Fruit fly (Drosophila melanogaster) whole organism, prepupa: Measurements from ENCODE around the gene CG33111.

ENCODE experiments used
- Blimp-1 ChIP-seq: fragments of 200-800 bp; sonication (Bioruptor generic); optimal IDR thresholded peaks from 3 replicates; lab custom pipeline; 2017; ENCODE audit warnings: missing biosample characterization, missing genetic modification characterization, mild to moderate bottlenecking, moderate library complexity, missing genetic modification reagents
- CG10631 ChIP-seq: fragments of 200-800 bp; sonication (Bioruptor generic); optimal IDR thresholded peaks from 2 replicates; lab custom pipeline; 2016; ENCODE audit warnings: missing biosample characterization, missing genetic modification characterization
- CG11294 ChIP-seq: fragments of 200-800 bp; sonication (Bioruptor generic); IDR thresholded peaks from 2 replicates; pipeline ENCODE4 v1.3.6; 2022; ENCODE audit warnings: missing biosample characterization, missing genetic modification characterization
- CG11902 ChIP-seq: fragments of 200-800 bp; sonication (Bioruptor generic); optimal IDR thresholded peaks from 3 replicates; lab custom pipeline; 2016; ENCODE audit warnings: missing biosample characterization, missing genetic modification characterization
- CG15336 ChIP-seq: fragments of 200-800 bp; sonication (Bioruptor generic); IDR thresholded peaks from 2 replicates; pipeline ENCODE4 v1.3.6; 2022; ENCODE audit warnings: missing biosample characterization, missing genetic modification characterization
- CG1621 ChIP-seq: fragments of 200-800 bp; sonication (Bioruptor generic); optimal IDR thresholded peaks from 3 replicates; lab custom pipeline; 2018; ENCODE audit warnings: missing biosample characterization, mild to moderate bottlenecking, missing genetic modification characterization
- CG16779 ChIP-seq: fragments of 200-800 bp; sonication (Bioruptor generic); optimal IDR thresholded peaks from 3 replicates; lab custom pipeline; 2017; ENCODE audit warnings: missing biosample characterization, mild to moderate bottlenecking, missing genetic modification characterization
- CG3032 ChIP-seq: fragments of 200-800 bp; optimal IDR thresholded peaks from 2 replicates; lab custom pipeline; 2019; ENCODE audit warnings: missing biosample characterization, mild to moderate bottlenecking, missing genetic modification characterization, moderate library complexity
- CG32006 ChIP-seq: fragments of 200-800 bp; sonication (Bioruptor generic); optimal IDR thresholded peaks from 3 replicates; lab custom pipeline; 2017; ENCODE audit warnings: missing biosample characterization, mild to moderate bottlenecking, missing genetic modification characterization
- CG34406 ChIP-seq: fragments of 200-800 bp; sonication (Bioruptor generic); optimal IDR thresholded peaks from 3 replicates; lab custom pipeline; 2016; ENCODE audit warnings: missing biosample characterization, missing genetic modification characterization
- CG3919 ChIP-seq: fragments of 200-800 bp; sonication (Bioruptor generic); optimal IDR thresholded peaks from 3 replicates; lab custom pipeline; 2016; ENCODE audit warnings: missing biosample characterization, missing genetic modification characterization
- CG4318 ChIP-seq: fragments of 200-800 bp; sonication (Bioruptor generic); optimal IDR thresholded peaks from 3 replicates; lab custom pipeline; 2017; ENCODE audit warnings: missing biosample characterization, mild to moderate bottlenecking, missing genetic modification characterization
- CG6792 ChIP-seq: fragments of 200-800 bp; sonication (Bioruptor generic); optimal IDR thresholded peaks from 3 replicates; lab custom pipeline; 2016; ENCODE audit warnings: missing biosample characterization, missing genetic modification characterization
- CG6808 ChIP-seq: fragments of 200-800 bp; sonication (Bioruptor generic); optimal IDR thresholded peaks from 3 replicates; lab custom pipeline; 2017; ENCODE audit warnings: missing biosample characterization, missing genetic modification characterization, mild to moderate bottlenecking, moderate library complexity, missing genetic modification reagents
- CG6854 ChIP-seq: fragments of 200-800 bp; sonication (Bioruptor generic); optimal IDR thresholded peaks from 2 replicates; lab custom pipeline; 2017; ENCODE audit warnings: missing biosample characterization, mild to moderate bottlenecking, missing genetic modification characterization
- CG7368 ChIP-seq: fragments of 200-800 bp; sonication (Bioruptor generic); optimal IDR thresholded peaks from 3 replicates; lab custom pipeline; 2016; ENCODE audit warnings: missing biosample characterization, missing genetic modification characterization
- CG8319 ChIP-seq: fragments of 200-800 bp; sonication (Bioruptor generic); optimal IDR thresholded peaks from 3 replicates; lab custom pipeline; 2016; ENCODE audit warnings: missing biosample characterization, missing genetic modification characterization
- CG8632 ChIP-seq: fragments of 200-800 bp; sonication (Bioruptor generic); optimal IDR thresholded peaks from 3 replicates; lab custom pipeline; 2016; ENCODE audit warnings: missing biosample characterization, missing genetic modification characterization
- CG9139 ChIP-seq: fragments of 200-800 bp; sonication (Bioruptor generic); optimal IDR thresholded peaks from 3 replicates; lab custom pipeline; 2017; ENCODE audit warnings: missing biosample characterization, mild to moderate bottlenecking, missing genetic modification characterization
- Eip75B ChIP-seq: fragments of 200-800 bp; sonication (Bioruptor generic); optimal IDR thresholded peaks from 3 replicates; lab custom pipeline; 2016; ENCODE audit warnings: missing biosample characterization, missing genetic modification characterization
- Eip93F ChIP-seq: fragments of 200-800 bp; sonication (Bioruptor generic); optimal IDR thresholded peaks from 2 replicates; lab custom pipeline; 2016; ENCODE audit warnings: missing biosample characterization, mild to moderate bottlenecking, missing genetic modification characterization
- Ets96B ChIP-seq: fragments of 200-800 bp; optimal IDR thresholded peaks from 2 replicates; lab custom pipeline; 2019; ENCODE audit warnings: missing biosample characterization, mild to moderate bottlenecking, missing genetic modification characterization, moderate library complexity
- Gug ChIP-seq: fragments of 200-800 bp; sonication (Bioruptor generic); IDR thresholded peaks from 2 replicates; pipeline ENCODE4 v1.3.6; 2022; ENCODE audit warnings: missing biosample characterization, missing genetic modification characterization
- Hr38 ChIP-seq: sonication (Bioruptor generic); optimal IDR thresholded peaks from 2 replicates; lab custom pipeline; 2016; ENCODE audit warnings: missing biosample characterization, missing genetic modification characterization
- Hr4 ChIP-seq: fragments of 200-800 bp; sonication (Bioruptor generic); optimal IDR thresholded peaks from 3 replicates; lab custom pipeline; 2016; ENCODE audit warnings: missing biosample characterization, missing genetic modification characterization
- Lpt ChIP-seq: fragments of 200-800 bp; sonication (Bioruptor generic); optimal IDR thresholded peaks from 3 replicates; lab custom pipeline; 2016; ENCODE audit warnings: missing biosample characterization, missing genetic modification characterization
- Met ChIP-seq: fragments of 200-800 bp; sonication (Bioruptor generic); optimal IDR thresholded peaks from 3 replicates; lab custom pipeline; 2016; ENCODE audit warnings: missing biosample characterization, missing genetic modification characterization
- OdsH ChIP-seq: fragments of 200-800 bp; sonication (Bioruptor generic); optimal IDR thresholded peaks from 3 replicates; lab custom pipeline; 2016; ENCODE audit warnings: missing biosample characterization, missing genetic modification characterization
- Smox ChIP-seq: fragments of 200-800 bp; sonication (Bioruptor generic); optimal IDR thresholded peaks from 3 replicates; lab custom pipeline; 2016; ENCODE audit warnings: missing biosample characterization, missing genetic modification characterization
- Sox14 ChIP-seq: fragments of 200-800 bp; sonication (Bioruptor generic); optimal IDR thresholded peaks from 3 replicates; lab custom pipeline; 2016; ENCODE audit warnings: missing biosample characterization, missing genetic modification characterization
- Sox15 ChIP-seq: fragments of 200-800 bp; sonication (Bioruptor generic); optimal IDR thresholded peaks from 3 replicates; lab custom pipeline; 2016; ENCODE audit warnings: missing biosample characterization, missing genetic modification characterization
- acj6 ChIP-seq: fragments of 200-800 bp; sonication (Bioruptor generic); optimal IDR thresholded peaks from 3 replicates; lab custom pipeline; 2016; ENCODE audit warnings: missing biosample characterization, missing genetic modification characterization
- cyc ChIP-seq: fragments of 200-800 bp; sonication (Bioruptor generic); optimal IDR thresholded peaks from 3 replicates; lab custom pipeline; 2016; ENCODE audit warnings: missing biosample characterization, missing genetic modification characterization
- dac ChIP-seq: fragments of 200-800 bp; sonication (Bioruptor generic); optimal IDR thresholded peaks from 2 replicates; lab custom pipeline; 2017; ENCODE audit warnings: missing biosample characterization, mild to moderate bottlenecking, missing genetic modification characterization
- eg ChIP-seq: fragments of 200-800 bp; sonication (Bioruptor generic); IDR thresholded peaks from 3 replicates; pipeline ENCODE4 v1.3.6; 2022; ENCODE audit warnings: missing biosample characterization, missing genetic modification characterization
- esn ChIP-seq: fragments of 200-800 bp; sonication (Bioruptor generic); optimal IDR thresholded peaks from 2 replicates; lab custom pipeline; 2016; ENCODE audit warnings: missing biosample characterization, mild to moderate bottlenecking, missing genetic modification characterization, moderate library complexity
- fkh ChIP-seq: fragments of 200-800 bp; sonication (Bioruptor generic); optimal IDR thresholded peaks from 3 replicates; lab custom pipeline; 2017; ENCODE audit warnings: missing biosample characterization, mild to moderate bottlenecking, missing genetic modification characterization, moderate library complexity
- lz ChIP-seq: fragments of 200-800 bp; sonication (Bioruptor generic); optimal IDR thresholded peaks from 3 replicates; lab custom pipeline; 2016; ENCODE audit warnings: missing biosample characterization, missing genetic modification characterization
- pdm3 ChIP-seq: fragments of 200-800 bp; sonication (Bioruptor generic); optimal IDR thresholded peaks from 3 replicates; lab custom pipeline; 2016; ENCODE audit warnings: missing biosample characterization, missing genetic modification characterization
- salr ChIP-seq, 2 experiments: fragments of 200-800 bp; sonication (Bioruptor generic); optimal IDR thresholded peaks; 3 replicates each; lab custom pipeline; 2016 to 2018; ENCODE audit warnings: missing biosample characterization in 2 of 2, missing genetic modification characterization in 2 of 2, mild to moderate bottlenecking in 1 of 2
- spab ChIP-seq: fragments of 200-800 bp; sonication (Bioruptor generic); optimal IDR thresholded peaks from 2 replicates; lab custom pipeline; 2017; ENCODE audit warnings: missing biosample characterization, mild to moderate bottlenecking, missing genetic modification characterization, missing genetic modification reagents
- ss ChIP-seq, 2 experiments: fragments of 200-800 bp; sonication (Bioruptor generic); optimal IDR thresholded peaks; 2 replicates in 1 of 2; 3 replicates in 1 of 2; lab custom pipeline; 2017 to 2018; ENCODE audit warnings: mild to moderate bottlenecking in 2 of 2, missing biosample characterization in 2 of 2, missing genetic modification characterization in 2 of 2, moderate library complexity in 1 of 2
- svp ChIP-seq: fragments of 200-800 bp; sonication (Bioruptor generic); peaks from one replicate; lab custom pipeline; 2016; ENCODE audit warnings: missing biosample characterization, missing genetic modification characterization
- topi ChIP-seq: fragments of 200-800 bp; sonication (Bioruptor generic); optimal IDR thresholded peaks from 3 replicates; lab custom pipeline; 2016; ENCODE audit warnings: missing biosample characterization, missing genetic modification characterization
- vri ChIP-seq: fragments of 200-800 bp; sonication (Bioruptor generic); optimal IDR thresholded peaks from 3 replicates; lab custom pipeline; 2016; ENCODE audit warnings: missing biosample characterization, mild to moderate bottlenecking, missing genetic modification characterization

CG33111 gene

dm6 chr3R:23782456-23783402 is 36.3 kb downstream of the CG33111 start (continued):
- peak; percentile 96 for TF ChIP-seq CG32006 (GFP tag; lab: Kevin White, UChicago)
- TF ChIP-seq pdm3 (GFP tag; lab: Kevin White, UChicago) = peak; percentile 92
- TF ChIP-seq Eip75B (GFP tag; lab: Kevin White, UChicago) = peak; percentile 91
- TF ChIP-seq CG6808 = peak; percentile 77
- peak; percentile 58 for TF ChIP-seq Sox15 (GFP tag; lab: Kevin White, UChicago)
- peak; percentile 83 for TF ChIP-seq CG8632 (GFP tag; lab: Kevin White, UChicago)
- peak; percentile 65 for TF ChIP-seq CG16779 (tag; lab: Kevin White, UChicago)
- TF ChIP-seq Hr4 = peak; percentile 94
- TF ChIP-seq CG7368 (GFP tag; lab: Kevin White, UChicago) = peak; percentile 81
- TF ChIP-seq CG3032 (tag; lab: Kevin White, UChicago) = peak; percentile 88
- TF ChIP-seq svp (GFP tag; lab: Kevin White, UChicago) = peak; percentile 95
- TF ChIP-seq fkh (GFP tag; lab: Kevin White, UChicago) = peak; percentile 100
- TF ChIP-seq CG4318 (GFP tag; lab: Kevin White, UChicago) = peak; percentile 91
- peak; percentile 74 for TF ChIP-seq CG11902
- peak; percentile 89 for TF ChIP-seq cyc (GFP tag; lab: Kevin White, UChicago)
- TF ChIP-seq CG3919 (GFP tag; lab: Kevin White, UChicago) = peak; percentile 93
- TF ChIP-seq Eip93F (GFP tag; lab: Kevin White, UChicago) = peak; percentile 64
- TF ChIP-seq CG6792 = peak; percentile 83
- peak; percentile 90 for TF ChIP-seq Smox
- peak; percentile 88 for TF ChIP-seq Gug
- peak; percentile 68 for TF ChIP-seq CG9139 (GFP tag; lab: Kevin White, UChicago)
- TF ChIP-seq salr (GFP tag; optimal IDR thresholded peaks at IDR 0.05; lab: Kevin White, UChicago) = peak; percentile 66 to 83
- TF ChIP-seq Met (GFP tag; lab: Kevin White, UChicago) = peak; percentile 94
- TF ChIP-seq topi (GFP tag; lab: Kevin White, UChicago) = peak; percentile 91
- TF ChIP-seq spab = peak; percentile 82
- peak; percentile 91 for TF ChIP-seq Ets96B (tag; lab: Kevin White, UChicago)
- peak; percentile 92 for TF ChIP-seq OdsH (GFP tag; lab: Kevin White, UChicago)
- peak; percentile 93 for TF ChIP-seq CG10631 (GFP tag; lab: Kevin White, UChicago)
- TF ChIP-seq CG11294 (GFP tag; lab: Robert Waterston, UW) = peak; percentile 86
- peak; percentile 73 to 82 for TF ChIP-seq ss (GFP tag; optimal IDR thresholded peaks at IDR 0.05; lab: Kevin White, UChicago)
- peak; percentile 87 for TF ChIP-seq CG1621 (tag; lab: Kevin White, UChicago)
- TF ChIP-seq esn (GFP tag; lab: Kevin White, UChicago) = peak; percentile 93
- TF ChIP-seq lz (GFP tag; lab: Kevin White, UChicago) = peak; percentile 85
- TF ChIP-seq Blimp-1 = peak; percentile 90
- peak; percentile 73 for TF ChIP-seq CG8319 (GFP tag; lab: Kevin White, UChicago)
- peak; percentile 93 for TF ChIP-seq Sox14

DNA sequence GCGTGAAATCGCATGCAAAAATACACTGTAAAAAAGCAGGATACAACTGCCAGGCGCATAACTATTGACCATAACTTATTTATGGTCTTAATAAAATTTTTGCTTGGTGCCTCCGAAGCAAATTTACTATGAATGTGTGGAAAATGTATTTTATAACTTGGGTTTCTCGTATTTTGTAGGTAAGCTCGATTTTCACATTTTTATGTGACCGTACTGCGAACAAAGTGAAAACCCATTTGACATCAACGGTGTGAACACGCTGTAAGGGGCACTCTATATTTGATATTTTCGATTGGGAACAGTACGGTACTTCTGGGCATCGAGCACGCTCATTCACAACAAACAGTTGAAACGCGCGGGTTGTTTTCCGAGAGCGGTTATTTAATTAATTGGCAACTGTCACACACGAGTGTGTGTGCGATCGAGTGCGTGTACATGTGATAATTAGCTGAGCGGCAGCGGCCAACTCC is 37.5 kb downstream of the CG33111 start, which contains the start of the genes Nup98-96 and mbc:
Gene Nup98-96 (minus strand): TSS at position 156 of the 470 bp plus-strand sequence.
Gene mbc (plus strand): TSS at position 300 of the 470 bp plus-strand sequence.
- TF ChIP-seq Eip75B (GFP tag; lab: Kevin White, UChicago) (peak; percentile 88), CG6854 (GFP tag; lab: Kevin White, UChicago) (peak; percentile 78), CG34406 (GFP tag; lab: Kevin White, UChicago) (peak; percentile 80), spab (peak; percentile 22), CG10631 (GFP tag; lab: Kevin White, UChicago) (peak; percentile 84), Hr4 (peak; percentile 88), acj6 (GFP tag; lab: Kevin White, UChicago) (peak; percentile 86), CG8632 (GFP tag; lab: Kevin White, UChicago) (peak; percentile 60), eg (peak; percentile 85), topi (GFP tag; lab: Kevin White, UChicago) (peak; percentile 85), CG15336 (GFP tag; lab: Robert Waterston, UW) (0 out of 2 replicates have a peak, but pooled peaks have one; percentile 40), CG16779 (tag; lab: Kevin White, UChicago) (no peak), CG8319 (GFP tag; lab: Kevin White, UChicago) (peak; percentile 58), Sox15 (GFP tag; lab: Kevin White, UChicago) (peak; percentile 91), CG6808 (peak; percentile 66), Lpt (GFP tag; lab: Kevin White, UChicago) (peak; percentile 55), Gug (peak; percentile 79), CG11902 (peak; percentile 89), CG1621 (tag; lab: Kevin White, UChicago) (peak; percentile 77), CG32006 (GFP tag; lab: Kevin White, UChicago) (peak; percentile 79), vri (peak; percentile 81), OdsH (GFP tag; lab: Kevin White, UChicago) (peak; percentile 87), CG3919 (GFP tag; lab: Kevin White, UChicago) (peak; percentile 81), CG3032 (tag; lab: Kevin White, UChicago) (peak; percentile 80), dac (GFP tag; lab: Kevin White, UChicago) (peak; percentile 78), Hr38 (GFP tag; lab: Kevin White, UChicago) (peak; percentile 63), cyc (GFP tag; lab: Kevin White, UChicago) (peak; percentile 93)
